Worm (Caenorhabditis elegans) whole organism, early embryonic: ENCODE measurements around the gene fbxc-18.

Experiments
- F13C5.2 ChIP-seq: sonication (generic microtip); optimal IDR thresholded peaks from 2 replicates; lab custom pipeline; 2017; ENCODE audit warnings: mild to moderate bottlenecking, missing genetic modification characterization, inconsistent platforms, missing compliant biosample characterization
- ceh-36 ChIP-seq: sonication (generic microtip); optimal IDR thresholded peaks from 2 replicates; lab custom pipeline; 2016; ENCODE audit warnings: missing genetic modification characterization, inconsistent platforms, missing compliant biosample characterization
- flt-1 ChIP-seq: fragments of 200-800 bp; sonication (Bioruptor generic); IDR thresholded peaks from 2 replicates; pipeline ENCODE4 v1.3.6; 2022; ENCODE audit warnings: missing genetic modification characterization, missing compliant biosample characterization
- hmg-4 ChIP-seq: fragments of 200-800 bp; sonication (Bioruptor generic); optimal IDR thresholded peaks from 2 replicates; lab custom pipeline; 2018; ENCODE audit warnings: mild to moderate bottlenecking, missing genetic modification characterization, missing compliant biosample characterization
- hnd-1 ChIP-seq: sonication (generic microtip); optimal IDR thresholded peaks from 2 replicates; lab custom pipeline; 2016; ENCODE audit warnings: missing genetic modification characterization, missing compliant biosample characterization

Gene fbxc-18

DNA sequence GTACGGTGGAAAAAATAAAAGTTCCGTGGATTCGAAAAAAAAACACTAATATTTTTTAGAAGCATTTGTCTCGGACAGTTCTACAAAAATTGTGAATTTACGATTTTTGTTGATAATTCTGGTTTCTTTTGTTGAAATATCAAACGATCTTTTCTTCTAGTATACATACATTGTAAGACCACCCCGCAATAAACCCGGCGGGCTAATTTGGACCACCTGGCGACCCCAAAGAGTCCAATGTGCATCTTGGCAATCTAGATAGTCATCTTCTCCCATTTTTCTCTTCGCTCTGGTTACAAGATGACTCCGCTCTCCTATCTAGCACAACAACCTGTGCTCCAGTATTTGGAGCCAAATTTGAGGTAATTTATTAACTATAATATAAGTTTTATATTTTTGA, 51.1 kb downstream of the fbxc-18 start, which contains the start of gene fbxc-29:
fbxc-29 (plus strand) TSS at position 301 of the 400 bp plus-strand sequence.
- TF ChIP-seq flt-1 (GFP tag; lab: Robert Waterston, UW) (no peak), hmg-4 (GFP tag; lab: Kevin White, UChicago) (no peak), hnd-1 (tag; lab: Kevin White, UChicago) (no peak), ceh-36 (no peak), F13C5.2 (no peak)
